Fruit fly (Drosophila melanogaster) whole organism, adult: ENCODE results near the gene TFAM.

ENCODE experiments used
- CG12768 ChIP-seq: fragments of 200-800 bp; sonication (Bioruptor generic); optimal IDR thresholded peaks from 2 replicates; lab custom pipeline; 2017; ENCODE audit warnings: missing biosample characterization, missing genetic modification characterization, mild to moderate bottlenecking, moderate library complexity, missing genetic modification reagents
- CG1620 ChIP-seq: fragments of 200-800 bp; sonication (Bioruptor generic); optimal IDR thresholded peaks from 2 replicates; lab custom pipeline; 2016; ENCODE audit warnings: missing biosample characterization, missing genetic modification characterization
- CG33017 ChIP-seq: fragments of 200-800 bp; sonication (Bioruptor generic); optimal IDR thresholded peaks from 2 replicates; lab custom pipeline; 2018; ENCODE audit warnings: missing biosample characterization, mild to moderate bottlenecking, missing genetic modification characterization, moderate library complexity
- CG5204 ChIP-seq: fragments of 200-800 bp; sonication (Bioruptor generic); optimal IDR thresholded peaks from 2 replicates; lab custom pipeline; 2016; ENCODE audit warnings: missing biosample characterization, missing genetic modification characterization
- CG7101 ChIP-seq: fragments of 200-800 bp; sonication (Bioruptor generic); optimal IDR thresholded peaks from 2 replicates; lab custom pipeline; 2018; ENCODE audit warnings: missing biosample characterization, mild to moderate bottlenecking, missing genetic modification characterization, moderate library complexity
- Mnt ChIP-seq: fragments of 200-800 bp; sonication (Bioruptor generic); optimal IDR thresholded peaks from 2 replicates; lab custom pipeline; 2016; ENCODE audit warnings: missing biosample characterization, mild to moderate bottlenecking, missing genetic modification characterization
- bab1 ChIP-seq: fragments of 200-800 bp; sonication (Bioruptor generic); optimal IDR thresholded peaks from 3 replicates; lab custom pipeline; 2019; ENCODE audit warnings: missing biosample characterization, mild to moderate bottlenecking, missing genetic modification characterization, moderate library complexity
- cic ChIP-seq: fragments of 200-800 bp; sonication (Bioruptor generic); optimal IDR thresholded peaks from 2 replicates; lab custom pipeline; 2017; ENCODE audit warnings: missing biosample characterization, mild to moderate bottlenecking, missing genetic modification characterization, moderate library complexity
- cnc ChIP-seq, 2 experiments: fragments of >200 bp; optimal IDR thresholded peaks; 2 replicates each; lab custom pipeline; 2017
- kay ChIP-seq: fragments of 200-800 bp; sonication (Bioruptor generic); peaks from one replicate; lab custom pipeline; 2016; ENCODE audit warnings: missing biosample characterization, missing genetic modification characterization, borderline replicate concordance
- ovo ChIP-seq: fragments of 200-800 bp; sonication (Bioruptor generic); optimal IDR thresholded peaks from 2 replicates; lab custom pipeline; 2016; ENCODE audit warnings: missing biosample characterization, missing genetic modification characterization
- pad ChIP-seq: fragments of 200-800 bp; sonication (Bioruptor generic); optimal IDR thresholded peaks from 3 replicates; lab custom pipeline; 2017; ENCODE audit warnings: missing biosample characterization, missing genetic modification characterization, mild to moderate bottlenecking, moderate library complexity, missing genetic modification reagents
- tj ChIP-seq: fragments of 200-800 bp; sonication (Bioruptor generic); optimal IDR thresholded peaks from 3 replicates; lab custom pipeline; 2017; ENCODE audit warnings: missing biosample characterization, mild to moderate bottlenecking, missing genetic modification characterization, moderate library complexity
- toe ChIP-seq: fragments of 200-800 bp; sonication (Bioruptor generic); optimal IDR thresholded peaks from 2 replicates; lab custom pipeline; 2016; ENCODE audit warnings: missing biosample characterization, missing genetic modification characterization

DNA sequence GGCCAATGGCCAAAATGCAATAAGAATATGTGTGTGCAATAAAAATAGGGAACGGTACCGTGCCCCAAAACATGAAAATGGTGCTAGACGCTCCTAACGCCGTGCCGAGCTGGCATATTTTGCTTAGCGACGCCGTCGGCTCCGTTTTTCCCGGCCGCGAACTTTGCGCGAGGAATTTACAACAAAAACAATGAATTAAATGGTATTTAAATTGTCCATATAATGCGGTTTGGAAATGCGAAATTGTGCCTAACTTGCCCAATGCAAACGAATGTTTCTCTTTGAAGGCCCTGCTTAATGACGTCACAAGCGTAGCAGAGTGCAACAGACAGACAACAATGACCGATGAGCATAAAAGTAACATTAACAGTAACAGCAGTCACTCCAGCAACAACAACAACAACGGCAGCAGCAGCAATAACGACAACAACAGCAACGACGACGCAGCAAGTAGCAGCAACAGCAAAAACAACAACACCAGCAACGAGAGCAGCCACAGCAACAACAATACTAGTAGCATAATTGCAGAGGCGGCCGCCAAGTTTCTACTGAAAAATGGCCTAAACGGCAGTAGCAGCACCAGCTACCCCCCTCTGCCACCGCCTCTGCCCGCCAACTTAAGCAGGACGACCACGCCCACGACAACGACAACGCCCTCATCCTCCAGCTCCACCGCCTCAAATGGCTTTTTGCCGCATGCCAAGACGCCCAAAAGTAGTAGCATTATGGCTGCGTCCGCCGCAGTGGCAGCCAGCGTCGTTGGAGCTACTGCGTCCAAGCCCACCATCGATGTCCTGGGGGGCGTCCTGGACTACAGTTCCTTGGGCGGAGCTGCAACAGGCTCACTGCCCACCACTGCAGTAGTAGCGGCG, 45.7 kb upstream of the TFAM start:
- no peak for TF ChIP-seq toe (GFP tag; lab: Kevin White, UChicago)
- TF ChIP-seq cnc (optimal IDR thresholded peaks at IDR 0.05; lab: Kevin White, UChicago) = no peak
- TF ChIP-seq Mnt (GFP tag; lab: Kevin White, UChicago) = no peak
- TF ChIP-seq CG7101 (tag; lab: Kevin White, UChicago) = no peak
- no peak for TF ChIP-seq CG1620 (GFP tag; lab: Kevin White, UChicago)
- TF ChIP-seq bab1 (GFP tag; lab: Kevin White, UChicago) = no peak
- TF ChIP-seq cic (GFP tag; lab: Kevin White, UChicago) = no peak
- TF ChIP-seq pad (GFP tag; lab: Kevin White, UChicago) = no peak
- no peak for TF ChIP-seq CG12768 (GFP tag; lab: Kevin White, UChicago)
- TF ChIP-seq tj (GFP tag; lab: Kevin White, UChicago) = no peak
- TF ChIP-seq CG5204 (GFP tag; lab: Kevin White, UChicago) = no peak
- no peak for TF ChIP-seq ovo
- no peak for TF ChIP-seq kay (GFP tag; lab: Kevin White, UChicago)
- no peak for TF ChIP-seq CG33017
